Worm (Caenorhabditis elegans): Measurements from ENCODE around the gene C09G9.8.

- TF ChIP-seq ama-1 (optimal IDR thresholded peaks at IDR 0.05) (no peak), sea-1 (GFP tag; conservative IDR thresholded peaks at IDR 0.05) (no peak), pes-1 (GFP tag; IDR thresholded peaks at IDR 0.05) (no peak), hmbx-1 (tag; optimal IDR thresholded peaks at IDR 0.05) (no peak), aly-1 (tag; optimal IDR thresholded peaks at IDR 0.05) (no peak), ceh-13 (GFP tag; optimal IDR thresholded peaks at IDR 0.05) (no peak), tbx-11 (GFP tag; IDR thresholded peaks at IDR 0.05) (no peak), scrt-1 (GFP tag; IDR thresholded peaks at IDR 0.05) (no peak), F13C5.2 (tag; optimal IDR thresholded peaks at IDR 0.05) (no peak), hmg-4 (GFP tag; optimal IDR thresholded peaks at IDR 0.05) (no peak), B0310.2 (tag; optimal IDR thresholded peaks at IDR 0.05) (no peak), ceh-36 (tag; optimal IDR thresholded peaks at IDR 0.05) (no peak), ets-7 (tag; optimal IDR thresholded peaks at IDR 0.05) (no peak)
Observed at ce11 chrIV:8901346-8901745, 20.1 kb downstream of the C09G9.8 start, which contains the start of gene C27B7.5.
